Fruit fly (Drosophila melanogaster): ENCODE data around the gene PolZ2.

The PolZ2 gene

dm6 chr3R:5622985-5623630 is 34.4 kb downstream of the PolZ2 start (continued):
- TF ChIP-seq CG11247 (GFP tag; IDR thresholded peaks at IDR 0.05): no peak
- TF ChIP-seq HLH3B (GFP tag; IDR thresholded peaks at IDR 0.05): no peak
- TF ChIP-seq Vsx1 (GFP tag; optimal IDR thresholded peaks at IDR 0.05): peak; percentile 88
- TF ChIP-seq CG8478 (optimal IDR thresholded peaks at IDR 0.05): no peak
- peak; percentile 49 for TF ChIP-seq p53 (GFP tag; optimal IDR thresholded peaks at IDR 0.05)
- peak; percentile 48 for TF ChIP-seq pnt (GFP tag; optimal IDR thresholded peaks at IDR 0.05)
- TF ChIP-seq Chrac-16 (GFP tag; optimal IDR thresholded peaks at IDR 0.05): peak; percentile 38
- TF ChIP-seq CG17568 (GFP tag; optimal IDR thresholded peaks at IDR 0.05): peak; percentile 91
- TF ChIP-seq klu (GFP tag; IDR thresholded peaks at IDR 0.05): no peak
- peak; percentile 74 for TF ChIP-seq CHES-1-like (GFP tag; optimal IDR thresholded peaks at IDR 0.05)
- TF ChIP-seq CG2120 (GFP tag; optimal IDR thresholded peaks at IDR 0.05): peak; percentile 74
- no peak for TF ChIP-seq luna (GFP tag; optimal IDR thresholded peaks at IDR 0.05)
- TF ChIP-seq dpn (GFP tag; optimal IDR thresholded peaks at IDR 0.05): peak; percentile 47 to 72
- TF ChIP-seq CG3065 (GFP tag; optimal IDR thresholded peaks at IDR 0.05): peak; percentile 26
- TF ChIP-seq sens-2 (GFP tag; IDR thresholded peaks at IDR 0.05): no peak
- TF ChIP-seq CG18599 (GFP tag; optimal IDR thresholded peaks at IDR 0.05): peak; percentile 85
- TF ChIP-seq en (GFP tag; optimal IDR thresholded peaks at IDR 0.05): peak; percentile 69
- peak; percentile 33 for TF ChIP-seq ems (GFP tag; optimal IDR thresholded peaks at IDR 0.05)
- TF ChIP-seq Camta (GFP tag; optimal IDR thresholded peaks at IDR 0.05): peak; percentile 79
- peak; percentile 72 for TF ChIP-seq pb (GFP tag; optimal IDR thresholded peaks at IDR 0.05)
- TF ChIP-seq CG18619 (GFP tag; optimal IDR thresholded peaks at IDR 0.05): peak; percentile 76
- TF ChIP-seq ham (GFP tag; IDR thresholded peaks at IDR 0.05): no peak
- peak; percentile 70 for TF ChIP-seq Blimp-1 (GFP tag; optimal IDR thresholded peaks at IDR 0.05)
- TF ChIP-seq CG14710 (tag; optimal IDR thresholded peaks at IDR 0.05): peak; percentile 79
- peak; percentile 67 for TF ChIP-seq Six4 (GFP tag; optimal IDR thresholded peaks at IDR 0.05)
- peak; percentile 37 for TF ChIP-seq CG9437 (GFP tag; optimal IDR thresholded peaks at IDR 0.05)
- peak; percentile 73 for TF ChIP-seq CG11723 (GFP tag; optimal IDR thresholded peaks at IDR 0.05)
- TF ChIP-seq CG31224 (GFP tag; IDR thresholded peaks at IDR 0.05): no peak
- peak; percentile 83 for TF ChIP-seq odd (GFP tag; optimal IDR thresholded peaks at IDR 0.05)
- TF ChIP-seq twi (tag; optimal IDR thresholded peaks at IDR 0.05): peak; percentile 72
- peak; percentile 82 for TF ChIP-seq BtbVII (GFP tag; optimal IDR thresholded peaks at IDR 0.05)
- no peak for TF ChIP-seq CG17612 (GFP tag; IDR thresholded peaks at IDR 0.05)
- peak; percentile 29 for TF ChIP-seq CG9609 (GFP tag; optimal IDR thresholded peaks at IDR 0.05)
- TF ChIP-seq vfl (GFP tag; optimal IDR thresholded peaks at IDR 0.05): peak; percentile 26
- TF ChIP-seq CkIIα-i1 (GFP tag; IDR thresholded peaks at IDR 0.05): no peak
- peak; percentile 85 for TF ChIP-seq B-H2 (GFP tag; optimal IDR thresholded peaks at IDR 0.05)
- peak; percentile 64 for TF ChIP-seq CG3838 (GFP tag; optimal IDR thresholded peaks at IDR 0.05)
- TF ChIP-seq jigr1 (GFP tag; IDR thresholded peaks at IDR 0.05): no peak
- peak; percentile 45 for TF ChIP-seq CG14965 (GFP tag; optimal IDR thresholded peaks at IDR 0.05; ENCODE audit: borderline replicate concordance)
- no peak for TF ChIP-seq Ptx1 (GFP tag; IDR thresholded peaks at IDR 0.05)
- no peak for TF ChIP-seq da (GFP tag; optimal IDR thresholded peaks at IDR 0.05)
- no peak for TF ChIP-seq CG7928 (GFP tag; optimal IDR thresholded peaks at IDR 0.05)
- no peak for TF ChIP-seq rib (GFP tag; IDR thresholded peaks at IDR 0.05)
- TF ChIP-seq CG1647 (GFP tag; optimal IDR thresholded peaks at IDR 0.05): peak; percentile 74
- peak; percentile 60 for TF ChIP-seq CG5180 (GFP tag; optimal IDR thresholded peaks at IDR 0.05)
- TF ChIP-seq sd (tag; optimal IDR thresholded peaks at IDR 0.05): peak; percentile 48
- TF ChIP-seq oc (tag; optimal IDR thresholded peaks at IDR 0.05): peak; percentile 76
- TF ChIP-seq CG7556 (GFP tag; optimal IDR thresholded peaks at IDR 0.05): peak; percentile 68
- peak; percentile 90 for TF ChIP-seq CG10543 (GFP tag; optimal IDR thresholded peaks at IDR 0.05)
- peak; percentile 90 for TF ChIP-seq scrt (GFP tag; optimal IDR thresholded peaks at IDR 0.05)
- peak; percentile 40 for TF ChIP-seq CG2116 (GFP tag; optimal IDR thresholded peaks at IDR 0.05)

All from whole organism, embryonic.